Fruit fly (Drosophila melanogaster): ENCODE data around the gene CG44532.

The CG44532 gene

DNA sequence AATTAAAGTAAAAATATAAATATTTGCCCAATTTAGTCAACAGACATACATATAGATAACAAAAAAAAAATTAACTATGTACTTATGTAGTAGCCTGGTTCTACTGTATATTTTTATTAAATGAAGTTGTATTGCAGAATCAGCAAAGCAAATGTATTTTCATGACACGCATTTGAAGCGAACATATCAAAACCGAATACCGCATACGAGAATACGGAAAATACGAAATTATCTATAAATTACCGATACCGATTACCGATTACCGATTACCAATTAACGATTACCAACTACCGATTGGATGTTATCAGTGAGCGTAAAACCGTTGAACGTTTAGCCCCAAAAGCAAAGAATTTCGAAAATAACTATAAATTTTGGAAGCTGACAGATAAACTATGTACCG is 25.5 kb downstream of the CG44532 start:
- TF ChIP-seq CG7045 (GFP tag; optimal IDR thresholded peaks at IDR 0.05), result no peak
- no peak for TF ChIP-seq Crg-1 (GFP tag; optimal IDR thresholded peaks at IDR 0.05)
- no peak for TF ChIP-seq Mnt (GFP tag; optimal IDR thresholded peaks at IDR 0.05)
- no peak for TF ChIP-seq Hr96 (GFP tag; optimal IDR thresholded peaks at IDR 0.05)
- no peak for TF ChIP-seq tj (GFP tag; optimal IDR thresholded peaks at IDR 0.05)
- no peak for TF ChIP-seq Clk (GFP tag; optimal IDR thresholded peaks at IDR 0.05)
- TF ChIP-seq cic (GFP tag; optimal IDR thresholded peaks at IDR 0.05), result no peak
- no peak for TF ChIP-seq kay (GFP tag; ENCODE audit: borderline replicate concordance)
- no peak for TF ChIP-seq CG14711 (tag; optimal IDR thresholded peaks at IDR 0.05)
- TF ChIP-seq CG11617 (GFP tag; optimal IDR thresholded peaks at IDR 0.05), result no peak
- TF ChIP-seq CG7101 (tag; optimal IDR thresholded peaks at IDR 0.05), result no peak
- no peak for TF ChIP-seq pad (GFP tag; optimal IDR thresholded peaks at IDR 0.05)
- no peak for TF ChIP-seq CG12768 (GFP tag; optimal IDR thresholded peaks at IDR 0.05)
- TF ChIP-seq ovo (GFP tag; optimal IDR thresholded peaks at IDR 0.05), result no peak
- no peak for TF ChIP-seq CG33017 (tag; optimal IDR thresholded peaks at IDR 0.05)
- no peak for TF ChIP-seq cnc (optimal IDR thresholded peaks at IDR 0.05)
- TF ChIP-seq toe (GFP tag; optimal IDR thresholded peaks at IDR 0.05), result no peak

DNA sequence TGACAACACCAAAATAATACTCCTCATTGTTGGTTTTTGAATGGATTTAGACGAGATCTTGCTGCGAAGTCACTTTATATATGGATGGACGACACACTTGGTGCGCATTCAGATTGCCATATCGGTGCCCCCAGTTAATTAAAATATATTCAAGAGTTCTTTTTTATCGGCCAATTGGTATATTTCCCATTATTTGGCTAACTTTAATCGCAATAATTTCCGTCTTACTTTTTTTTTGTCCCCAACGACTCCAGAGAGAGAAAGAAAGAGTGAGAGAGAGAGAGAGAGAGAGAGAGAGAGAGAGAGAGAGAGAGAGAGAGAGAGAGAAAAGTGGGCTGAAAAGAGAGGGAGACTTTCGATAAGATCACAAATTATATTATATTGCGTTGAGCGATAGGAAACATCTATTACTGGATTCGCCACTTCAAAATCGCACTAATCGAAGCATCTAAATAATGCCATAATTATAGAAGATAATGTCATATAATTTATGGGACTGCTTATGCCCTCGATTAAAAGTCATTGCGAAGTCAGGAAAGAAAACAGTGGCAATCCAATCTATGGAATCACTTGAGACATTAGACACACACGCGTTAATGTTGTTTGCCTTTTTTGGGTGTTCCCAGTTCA is 28.8 kb downstream of the CG44532 start, which contains the start of gene CG12115:
Gene CG12115 (minus strand): TSS at position 51 of the 630 bp plus-strand sequence.
- no peak for TF ChIP-seq toe (GFP tag; optimal IDR thresholded peaks at IDR 0.05)
- TF ChIP-seq Mnt (GFP tag; optimal IDR thresholded peaks at IDR 0.05), result no peak
- no peak for TF ChIP-seq bab1 (GFP tag; optimal IDR thresholded peaks at IDR 0.05)
- no peak for TF ChIP-seq CG11617 (GFP tag; optimal IDR thresholded peaks at IDR 0.05)
- no peak for TF ChIP-seq CG7045 (GFP tag; optimal IDR thresholded peaks at IDR 0.05)
- TF ChIP-seq kay (GFP tag; ENCODE audit: borderline replicate concordance), result no peak
- TF ChIP-seq CG12768 (GFP tag; optimal IDR thresholded peaks at IDR 0.05), result no peak
- no peak for TF ChIP-seq cic (GFP tag; optimal IDR thresholded peaks at IDR 0.05)
- no peak for TF ChIP-seq Hr96 (GFP tag; optimal IDR thresholded peaks at IDR 0.05)
- TF ChIP-seq pad (GFP tag; optimal IDR thresholded peaks at IDR 0.05), result no peak

DNA sequence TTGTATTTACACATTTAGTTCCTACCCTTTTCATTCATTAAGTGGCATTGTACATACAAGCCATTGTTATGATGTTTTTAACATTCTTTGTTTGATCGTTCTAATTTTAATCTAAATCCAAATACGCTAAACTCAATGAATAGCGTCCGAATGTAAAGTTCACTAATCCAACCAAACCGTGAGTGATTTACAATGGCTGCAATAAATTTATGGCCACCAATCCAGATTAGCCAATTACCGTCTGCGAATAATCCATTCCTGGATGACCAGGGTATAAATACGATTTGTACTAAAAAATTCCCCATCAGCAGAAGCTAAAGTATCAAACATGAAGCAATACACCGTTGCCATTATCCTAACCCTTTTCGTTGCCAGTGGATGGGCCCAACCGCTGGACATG is 29.5 kb downstream of the CG44532 start, which contains the start of gene CG12057:
Gene CG12057 (plus strand): TSS at position 301 of the 400 bp plus-strand sequence.
- TF ChIP-seq CG14711 (tag; optimal IDR thresholded peaks at IDR 0.05), result no peak
- TF ChIP-seq CG5204 (GFP tag; optimal IDR thresholded peaks at IDR 0.05), result no peak
- no peak for TF ChIP-seq Clk (GFP tag; optimal IDR thresholded peaks at IDR 0.05)
- TF ChIP-seq Mnt (GFP tag; optimal IDR thresholded peaks at IDR 0.05), result no peak
- no peak for TF ChIP-seq CG12768 (GFP tag; optimal IDR thresholded peaks at IDR 0.05)
- TF ChIP-seq CG7101 (tag; optimal IDR thresholded peaks at IDR 0.05), result no peak
- no peak for TF ChIP-seq CG33017 (tag; optimal IDR thresholded peaks at IDR 0.05)
- no peak for TF ChIP-seq bab1 (GFP tag; optimal IDR thresholded peaks at IDR 0.05)
- no peak for TF ChIP-seq CG1620 (GFP tag; optimal IDR thresholded peaks at IDR 0.05)

DNA sequence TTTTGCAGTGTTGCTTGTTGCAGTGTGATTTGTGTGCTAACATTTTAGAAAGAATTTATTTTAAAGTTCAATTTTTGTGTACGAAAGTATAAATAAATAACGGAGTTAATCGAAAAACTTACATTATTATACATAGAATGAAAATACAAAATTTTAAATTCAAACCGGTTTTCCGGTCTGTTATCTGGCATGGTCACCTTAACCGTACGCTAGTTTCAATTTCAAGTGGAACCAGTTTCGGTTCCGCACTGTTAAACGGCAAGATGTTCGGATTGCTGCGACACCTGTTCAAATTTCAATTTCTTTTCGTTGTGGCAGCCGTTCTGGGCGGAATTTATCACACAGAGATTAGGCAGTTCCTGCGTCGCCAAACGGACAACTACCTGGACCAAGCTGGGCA is 30.5 kb downstream of the CG44532 start, which contains the start of gene CG12056:
Gene CG12056 (plus strand): TSS at position 241 of the 400 bp plus-strand sequence.
- TF ChIP-seq Mnt (GFP tag; optimal IDR thresholded peaks at IDR 0.05), result no peak
- peak; percentile 35 for TF ChIP-seq bab1 (GFP tag; optimal IDR thresholded peaks at IDR 0.05)
- TF ChIP-seq pad (GFP tag; optimal IDR thresholded peaks at IDR 0.05), result no peak
- no peak for TF ChIP-seq cic (GFP tag; optimal IDR thresholded peaks at IDR 0.05)

DNA sequence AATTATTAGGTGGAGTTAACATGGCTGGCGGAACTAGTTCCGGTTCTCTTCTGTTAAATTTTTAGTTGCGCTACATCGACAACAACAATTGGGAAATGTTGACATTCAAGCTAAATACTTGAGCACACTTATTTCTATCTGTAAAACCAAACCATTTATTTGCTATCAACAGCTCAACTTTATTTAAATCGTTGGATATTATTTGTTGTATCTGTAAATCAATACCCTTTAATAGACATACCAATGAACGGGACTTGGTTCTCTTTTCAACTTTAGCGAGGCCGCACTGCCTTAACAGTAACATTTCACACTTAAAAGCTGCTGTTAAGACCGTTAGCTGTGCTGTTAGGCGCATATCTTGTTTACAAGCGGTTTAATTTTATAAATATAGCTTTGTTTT is 31.7 kb downstream of the CG44532 start, which contains the start of gene CG12106:
Gene CG12106 (plus strand): TSS at position 295 of the 400 bp plus-strand sequence.
- TF ChIP-seq Crg-1 (GFP tag; optimal IDR thresholded peaks at IDR 0.05) (peak; percentile 28), CG11617 (GFP tag; optimal IDR thresholded peaks at IDR 0.05) (peak; percentile 25), CG14711 (tag; optimal IDR thresholded peaks at IDR 0.05) (peak; percentile 71), Clk (GFP tag; optimal IDR thresholded peaks at IDR 0.05) (no peak), pad (GFP tag; optimal IDR thresholded peaks at IDR 0.05) (peak; percentile 31), CG5204 (GFP tag; optimal IDR thresholded peaks at IDR 0.05) (peak; percentile 39), cnc (optimal IDR thresholded peaks at IDR 0.05) (no peak), bab1 (GFP tag; optimal IDR thresholded peaks at IDR 0.05) (peak; percentile 60), ovo (GFP tag; optimal IDR thresholded peaks at IDR 0.05) (peak; percentile 57), CG12768 (GFP tag; optimal IDR thresholded peaks at IDR 0.05) (peak; percentile 25), kay (GFP tag; ENCODE audit: borderline replicate concordance) (no peak), CG7045 (GFP tag; optimal IDR thresholded peaks at IDR 0.05) (no peak), Mnt (GFP tag; optimal IDR thresholded peaks at IDR 0.05) (peak; percentile 29), CG33017 (tag; optimal IDR thresholded peaks at IDR 0.05) (peak; percentile 38), CG1620 (GFP tag; optimal IDR thresholded peaks at IDR 0.05) (peak; percentile 56), CG7101 (tag; optimal IDR thresholded peaks at IDR 0.05) (peak; percentile 73), toe (GFP tag; optimal IDR thresholded peaks at IDR 0.05) (peak; percentile 24), Hr96 (GFP tag; optimal IDR thresholded peaks at IDR 0.05) (no peak), tj (GFP tag; optimal IDR thresholded peaks at IDR 0.05) (no peak), cic (GFP tag; optimal IDR thresholded peaks at IDR 0.05) (no peak)

DNA sequence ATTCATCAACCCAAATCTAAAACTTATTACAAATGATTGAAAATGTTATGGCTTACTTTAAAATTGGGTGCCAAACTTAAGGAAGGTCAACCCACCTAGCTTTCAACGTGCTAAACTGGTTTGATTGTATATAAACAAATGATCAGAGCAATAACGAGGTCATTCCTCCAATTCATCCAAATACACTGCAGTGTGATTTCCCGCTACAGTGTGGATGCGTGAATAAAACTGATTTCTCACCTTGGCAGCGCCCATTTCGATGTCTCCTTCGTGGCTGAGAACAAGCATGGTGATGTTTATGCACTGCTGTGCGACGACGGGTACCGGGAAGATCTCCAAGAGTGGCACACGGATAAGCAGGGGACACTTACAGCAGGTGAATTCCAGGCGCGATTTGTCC is 33.4 kb downstream of the CG44532 start:
- TF ChIP-seq CG1620 (GFP tag; optimal IDR thresholded peaks at IDR 0.05) (no peak), pad (GFP tag; optimal IDR thresholded peaks at IDR 0.05) (no peak), Crg-1 (GFP tag; optimal IDR thresholded peaks at IDR 0.05) (no peak), CG5204 (GFP tag; optimal IDR thresholded peaks at IDR 0.05) (no peak), bab1 (GFP tag; optimal IDR thresholded peaks at IDR 0.05) (no peak), Clk (GFP tag; optimal IDR thresholded peaks at IDR 0.05) (no peak), CG33017 (tag; optimal IDR thresholded peaks at IDR 0.05) (no peak), Mnt (GFP tag; optimal IDR thresholded peaks at IDR 0.05) (no peak), CG12768 (GFP tag; optimal IDR thresholded peaks at IDR 0.05) (no peak), kay (GFP tag; ENCODE audit: borderline replicate concordance) (no peak), tj (GFP tag; optimal IDR thresholded peaks at IDR 0.05) (no peak), CG7045 (GFP tag; optimal IDR thresholded peaks at IDR 0.05) (no peak), cnc (optimal IDR thresholded peaks at IDR 0.05) (no peak)

Data from whole organism, adult.